Worm (Caenorhabditis elegans) whole organism, L1 larva: ENCODE data around the gene K07F5.6.

Experiments used
- ceh-82 ChIP-seq, 3 experiments: fragments of 150-350 bp in 1 of 3; sonication (generic microtip) in 2 of 3; optimal IDR thresholded peaks; 2 replicates each; lab custom pipeline; 2014 to 2017; ENCODE audit warnings: missing biosample characterization in 3 of 3, missing genetic modification characterization in 3 of 3
- efl-1 ChIP-seq, 4 experiments: fragments of 150-350 bp; optimal IDR thresholded peaks in 3 of 4; peaks in 1 of 4; 1 replicate in 1 of 4; 2 replicates in 3 of 4; lab custom pipeline; 2014; ENCODE audit warnings: missing biosample characterization in 2 of 4, missing genetic modification characterization in 2 of 4, missing genetic modification reagents in 2 of 4
- egl-13 ChIP-seq: sonication (generic microtip); optimal IDR thresholded peaks from 2 replicates; lab custom pipeline; 2016; ENCODE audit warnings: missing genotype, missing genetic modification reagents, missing genetic modification characterization, missing compliant biosample characterization
- elt-3 ChIP-seq, 6 experiments: fragments of 150-350 bp in 1 of 6; sonication (generic microtip); optimal IDR thresholded peaks; 2 replicates each; lab custom pipeline; 2017 to 2018; ENCODE audit warnings: missing biosample characterization in 6 of 6, missing genetic modification characterization in 6 of 6, inconsistent platforms in 1 of 6

Gene K07F5.6

ce11 chrIV:9795250-9795649, 51.2 kb downstream of the K07F5.6 start:
- TF ChIP-seq efl-1 (optimal IDR thresholded peaks at IDR 0.05; lab: Kevin White, UChicago) (no peak), efl-1 (GFP tag; optimal IDR thresholded peaks at IDR 0.05 in 1 of 2; lab: Kevin White, UChicago) (peak in 1 of 2 experiments; percentile 92), egl-13 (tag; lab: Kevin White, UChicago) (no peak), ceh-82 (tag; optimal IDR thresholded peaks at IDR 0.05; lab: Kevin White, UChicago) (no peak), elt-3 (tag; optimal IDR thresholded peaks at IDR 0.05; lab: Kevin White, UChicago) (no peak)
- TF ChIP-seq, all 84 proteins: peak for 1
